Fruit fly (Drosophila melanogaster) whole organism, embryonic: ENCODE results near the gene dbe.
A peak's percentile ranks its signal among the peaks of the same experiment; 100 is the strongest.

Source experiments
- Adf1 ChIP-seq: fragments of 200-800 bp; sonication (Bioruptor generic); IDR thresholded peaks from 2 replicates; pipeline ENCODE4 v1.3.6; 2022; ENCODE audit warnings: missing biosample characterization, missing genetic modification characterization
- CG11085 ChIP-seq: fragments of 200-800 bp; sonication (Bioruptor generic); IDR thresholded peaks from 2 replicates; pipeline ENCODE4 v1.3.6; 2022; ENCODE audit warnings: missing biosample characterization, missing genetic modification characterization
- CG11504 ChIP-seq: fragments of 200-800 bp; sonication (Bioruptor generic); optimal IDR thresholded peaks from 3 replicates; lab custom pipeline; 2019; ENCODE audit warnings: missing biosample characterization, mild to moderate bottlenecking, missing genetic modification characterization, moderate library complexity
- CG11695 ChIP-seq: fragments of 200-800 bp; sonication (Bioruptor generic); IDR thresholded peaks from 3 replicates; pipeline ENCODE4 v1.3.6; 2022; ENCODE audit warnings: missing biosample characterization, missing genetic modification characterization
- CG11696 ChIP-seq: fragments of 200-800 bp; sonication (Bioruptor generic); IDR thresholded peaks from 2 replicates; pipeline ENCODE4 v1.3.6; 2022; ENCODE audit warnings: missing biosample characterization, missing genetic modification characterization
- CG12744 ChIP-seq: fragments of 200-800 bp; sonication (Bioruptor generic); optimal IDR thresholded peaks from 2 replicates; lab custom pipeline; 2016; ENCODE audit warnings: missing biosample characterization, missing genetic modification characterization
- CG13624 ChIP-seq: fragments of 200-800 bp; sonication (Bioruptor generic); optimal IDR thresholded peaks from 2 replicates; lab custom pipeline; 2016; ENCODE audit warnings: missing biosample characterization, missing genetic modification characterization
- CG15696 ChIP-seq: fragments of 200-800 bp; sonication (Bioruptor generic); optimal IDR thresholded peaks from 2 replicates; lab custom pipeline; 2019; ENCODE audit warnings: missing biosample characterization, mild to moderate bottlenecking, missing genetic modification characterization, moderate library complexity
- CG17361 ChIP-seq: fragments of 200-800 bp; sonication (Bioruptor generic); IDR thresholded peaks from 3 replicates; pipeline ENCODE4 v1.3.6; 2022; ENCODE audit warnings: missing biosample characterization, missing genetic modification characterization
- CG17612 ChIP-seq: fragments of 200-800 bp; sonication (Bioruptor generic); IDR thresholded peaks from 2 replicates; pipeline ENCODE4 v1.3.6; 2022; ENCODE audit warnings: missing biosample characterization, missing genetic modification characterization
- CG17912 ChIP-seq: fragments of 200-800 bp; sonication (Bioruptor generic); optimal IDR thresholded peaks from 2 replicates; lab custom pipeline; 2018; ENCODE audit warnings: missing biosample characterization, mild to moderate bottlenecking, missing genetic modification characterization
- CG2116 ChIP-seq: fragments of 200-800 bp; sonication (Bioruptor generic); optimal IDR thresholded peaks from 3 replicates; lab custom pipeline; 2018; ENCODE audit warnings: missing biosample characterization, mild to moderate bottlenecking, missing genetic modification characterization
- CG2712 ChIP-seq: fragments of 200-800 bp; optimal IDR thresholded peaks from 3 replicates; lab custom pipeline; 2019; ENCODE audit warnings: missing biosample characterization, mild to moderate bottlenecking, missing genetic modification characterization, moderate library complexity
- CG31224 ChIP-seq: fragments of 200-800 bp; sonication (Bioruptor generic); IDR thresholded peaks from 2 replicates; pipeline ENCODE4 v1.3.6; 2022; ENCODE audit warnings: missing biosample characterization, missing genetic modification characterization
- CG4820 ChIP-seq: fragments of 200-800 bp; sonication (Bioruptor generic); optimal IDR thresholded peaks from 3 replicates; lab custom pipeline; 2016; ENCODE audit warnings: missing biosample characterization, missing genetic modification characterization
- CG7556 ChIP-seq: fragments of 200-800 bp; sonication (Bioruptor generic); optimal IDR thresholded peaks from 2 replicates; lab custom pipeline; 2017; ENCODE audit warnings: missing biosample characterization, mild to moderate bottlenecking, missing genetic modification characterization
- CG7786 ChIP-seq: fragments of 200-800 bp; sonication (Bioruptor generic); optimal IDR thresholded peaks from 2 replicates; lab custom pipeline; 2016; ENCODE audit warnings: missing biosample characterization, missing genetic modification characterization
- CHES-1-like ChIP-seq: fragments of 200-800 bp; sonication (Bioruptor generic); optimal IDR thresholded peaks from 2 replicates; lab custom pipeline; 2016; ENCODE audit warnings: missing biosample characterization, missing genetic modification characterization
- Dad ChIP-seq: fragments of 200-800 bp; sonication (Bioruptor generic); optimal IDR thresholded peaks from 3 replicates; lab custom pipeline; 2016; ENCODE audit warnings: missing biosample characterization, missing genetic modification characterization
- Dbx ChIP-seq: fragments of 200-800 bp; sonication (Bioruptor generic); IDR thresholded peaks from 3 replicates; pipeline ENCODE4 v1.3.6; 2022; ENCODE audit warnings: missing biosample characterization, missing genetic modification characterization
- E2f2 ChIP-seq: fragments of 200-800 bp; sonication (Bioruptor generic); IDR thresholded peaks from 2 replicates; pipeline ENCODE4 v1.3.6; 2022; ENCODE audit warnings: missing biosample characterization, missing genetic modification characterization
- Eip74EF ChIP-seq, 2 experiments: fragments of 200-800 bp in 1 of 2; fragments of >200 bp in 1 of 2; sonication (Bioruptor generic) in 1 of 2; optimal IDR thresholded peaks; 2 replicates each; lab custom pipeline; 2017 to 2019; ENCODE audit warnings: missing biosample characterization in 2 of 2, missing genetic modification characterization in 2 of 2, mild to moderate bottlenecking in 1 of 2, moderate library complexity in 1 of 2
- Hey ChIP-seq: fragments of 200-800 bp; sonication (Bioruptor generic); optimal IDR thresholded peaks from 3 replicates; lab custom pipeline; 2018; ENCODE audit warnings: missing biosample characterization, mild to moderate bottlenecking, missing genetic modification characterization
- HmgD ChIP-seq: fragments of 200-800 bp; sonication (Bioruptor generic); optimal IDR thresholded peaks from 3 replicates; lab custom pipeline; 2016; ENCODE audit warnings: missing biosample characterization, missing genetic modification characterization
- Kr ChIP-seq: fragments of 200-800 bp; sonication (Bioruptor generic); optimal IDR thresholded peaks from 2 replicates; lab custom pipeline; 2017; ENCODE audit warnings: missing biosample characterization, mild to moderate bottlenecking, missing genetic modification characterization
- Lhr ChIP-seq: fragments of 200-800 bp; sonication (Bioruptor generic); optimal IDR thresholded peaks from 3 replicates; lab custom pipeline; 2017; ENCODE audit warnings: mild to moderate bottlenecking, missing biosample characterization, missing genetic modification reagents, missing genetic modification characterization
- MBD-R2 ChIP-seq: fragments of 200-800 bp; sonication (Bioruptor generic); IDR thresholded peaks from 2 replicates; pipeline ENCODE4 v1.3.6; 2022; ENCODE audit warnings: missing biosample characterization, missing genetic modification characterization
- Mes4 ChIP-seq: fragments of 200-800 bp; sonication (Bioruptor generic); optimal IDR thresholded peaks from 2 replicates; lab custom pipeline; 2016; ENCODE audit warnings: missing biosample characterization, missing genetic modification characterization
- Sry-β ChIP-seq: fragments of 200-800 bp; sonication (Bioruptor generic); optimal IDR thresholded peaks from 2 replicates; lab custom pipeline; 2018; ENCODE audit warnings: missing biosample characterization, mild to moderate bottlenecking, missing genetic modification characterization, moderate library complexity
- amos ChIP-seq: fragments of 200-800 bp; sonication (Bioruptor generic); IDR thresholded peaks from 2 replicates; pipeline ENCODE4 v1.3.6; 2022; ENCODE audit warnings: missing biosample characterization, missing genetic modification characterization; ENCODE audit not compliant: partially characterized antibody
- bigmax ChIP-seq: fragments of 200-800 bp; sonication (Bioruptor generic); optimal IDR thresholded peaks from 2 replicates; lab custom pipeline; 2018; ENCODE audit warnings: missing biosample characterization, mild to moderate bottlenecking, missing genetic modification characterization
- cad ChIP-seq: fragments of >200 bp; optimal IDR thresholded peaks from 2 replicates; lab custom pipeline; 2017; ENCODE audit warnings: missing biosample characterization, missing genetic modification characterization
- caup ChIP-seq: fragments of 200-800 bp; sonication (Bioruptor generic); optimal IDR thresholded peaks from 3 replicates; lab custom pipeline; 2017; ENCODE audit warnings: missing biosample characterization, mild to moderate bottlenecking, missing genetic modification characterization, moderate library complexity; ENCODE audit not compliant: severe bottlenecking
- croc ChIP-seq: fragments of 200-800 bp; sonication (Bioruptor generic); conservative IDR thresholded peaks from 3 replicates; pipeline ENCODE4 v1.3.6; 2022; ENCODE audit warnings: missing biosample characterization, missing genetic modification characterization
- danr ChIP-seq: fragments of 200-800 bp; sonication (Bioruptor generic); IDR thresholded peaks from 2 replicates; pipeline ENCODE4 v1.3.6; 2022; ENCODE audit warnings: missing biosample characterization, missing genetic modification characterization
- emc ChIP-seq: fragments of 200-800 bp; sonication (Bioruptor generic); optimal IDR thresholded peaks from 2 replicates; lab custom pipeline; 2016; ENCODE audit warnings: missing biosample characterization, missing genetic modification characterization
- eve ChIP-seq, 2 experiments: fragments of >200 bp; optimal IDR thresholded peaks; 2 replicates each; lab custom pipeline; 2017; ENCODE audit warnings: missing biosample characterization in 2 of 2, missing genetic modification characterization in 2 of 2
- ewg ChIP-seq: fragments of 200-800 bp; sonication (Bioruptor generic); optimal IDR thresholded peaks from 3 replicates; lab custom pipeline; 2017; ENCODE audit warnings: mild to moderate bottlenecking, missing biosample characterization, missing genetic modification reagents, missing genetic modification characterization
- gcm2 ChIP-seq: fragments of 200-800 bp; sonication (Bioruptor generic); optimal IDR thresholded peaks from 2 replicates; lab custom pipeline; 2016; ENCODE audit warnings: missing biosample characterization, missing genetic modification characterization
- grn ChIP-seq: fragments of 200-800 bp; sonication (Bioruptor generic); optimal IDR thresholded peaks from 3 replicates; lab custom pipeline; 2017; ENCODE audit warnings: missing biosample characterization, missing genetic modification characterization
- jigr1 ChIP-seq: fragments of 200-800 bp; sonication (Bioruptor generic); IDR thresholded peaks from 3 replicates; pipeline ENCODE4 v1.3.6; 2022; ENCODE audit warnings: missing biosample characterization, missing genetic modification characterization
- knrl ChIP-seq: fragments of 200-800 bp; sonication (Bioruptor generic); IDR thresholded peaks from 3 replicates; pipeline ENCODE4 v1.3.6; 2022; ENCODE audit warnings: missing biosample characterization, missing genetic modification characterization; ENCODE audit not compliant: partially characterized antibody
- lilli ChIP-seq: fragments of 200-800 bp; sonication (Bioruptor generic); optimal IDR thresholded peaks from 3 replicates; lab custom pipeline; 2016; ENCODE audit warnings: missing biosample characterization, missing genetic modification characterization
- luna ChIP-seq: fragments of 200-800 bp; sonication (Bioruptor generic); optimal IDR thresholded peaks from 2 replicates; lab custom pipeline; 2016; ENCODE audit warnings: missing biosample characterization, missing genetic modification characterization
- otp ChIP-seq: fragments of 200-800 bp; sonication (Bioruptor generic); IDR thresholded peaks from 3 replicates; pipeline ENCODE4, ENCODE4 v1.3.6; 2022; ENCODE audit warnings: missing biosample characterization, missing genetic modification characterization
- sc ChIP-seq, 3 experiments: fragments of >200 bp in 2 of 3; fragments of 200-800 bp in 1 of 3; sonication (Bioruptor generic) in 1 of 3; optimal IDR thresholded peaks; 2 replicates in 2 of 3; 3 replicates in 1 of 3; lab custom pipeline; 2017; ENCODE audit warnings: mild to moderate bottlenecking in 1 of 3, missing biosample characterization in 1 of 3, missing genetic modification characterization in 1 of 3, missing genetic modification reagents in 1 of 3
- sima ChIP-seq: fragments of 200-800 bp; sonication (Bioruptor generic); optimal IDR thresholded peaks from 2 replicates; lab custom pipeline; 2016; ENCODE audit warnings: missing biosample characterization, missing genetic modification characterization
- ssp ChIP-seq: fragments of 200-800 bp; sonication (Bioruptor generic); IDR thresholded peaks from 2 replicates; pipeline ENCODE4 v1.3.6; 2022; ENCODE audit warnings: missing biosample characterization, missing genetic modification characterization
- tap ChIP-seq: fragments of 200-800 bp; optimal IDR thresholded peaks from 3 replicates; lab custom pipeline; 2019; ENCODE audit warnings: missing biosample characterization, mild to moderate bottlenecking, missing genetic modification characterization, moderate library complexity
- zen2 ChIP-seq: fragments of 200-800 bp; sonication (Bioruptor generic); IDR thresholded peaks from 3 replicates; pipeline ENCODE4 v1.3.6; 2022; ENCODE audit warnings: missing biosample characterization, missing genetic modification characterization; ENCODE audit not compliant: partially characterized antibody
- zf30C ChIP-seq: fragments of 200-800 bp; sonication (Bioruptor generic); optimal IDR thresholded peaks from 3 replicates; lab custom pipeline; 2018; ENCODE audit warnings: missing biosample characterization, mild to moderate bottlenecking, missing genetic modification characterization

dbe gene

DNA sequence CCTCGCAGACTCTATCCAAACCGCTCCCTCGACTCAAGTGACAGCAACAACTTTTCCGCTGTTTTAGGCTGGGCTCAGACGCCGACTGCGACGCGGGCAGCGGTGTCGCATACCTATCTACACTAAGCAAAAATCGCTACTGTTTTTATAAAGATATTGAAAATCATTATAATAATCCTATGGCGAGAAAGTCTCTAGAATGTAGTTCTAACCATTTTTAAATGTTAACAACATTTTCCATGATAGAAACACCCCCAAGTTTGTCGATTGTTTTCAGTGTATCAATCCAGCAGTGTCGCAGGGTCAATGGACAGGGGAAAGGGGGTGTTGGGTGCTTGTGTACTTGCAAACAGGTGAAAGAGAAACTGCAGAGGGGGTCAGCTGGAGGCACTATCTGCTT lies 3.8 kb downstream of the dbe start (continued):
- peak; percentile 88 for TF ChIP-seq croc (GFP tag; lab: Robert Waterston, UW)
- peak; percentile 90 for TF ChIP-seq ssp (GFP tag; lab: Robert Waterston, UW)
- peak; percentile 66 for TF ChIP-seq HmgD (GFP tag; lab: Kevin White, UChicago)
- TF ChIP-seq Mes4 (GFP tag; lab: Kevin White, UChicago) = peak; percentile 92
- peak; percentile 94 for TF ChIP-seq CG7786 (GFP tag; lab: Kevin White, UChicago)
- TF ChIP-seq sc (optimal IDR thresholded peaks at IDR 0.05; lab: Kevin White, UChicago) = no peak
- TF ChIP-seq sc (GFP tag; optimal IDR thresholded peaks at IDR 0.05; lab: Kevin White, UChicago) = peak; percentile 90
- TF ChIP-seq caup (GFP tag; lab: Kevin White, UChicago) = peak; percentile 95
- TF ChIP-seq CG12744 (GFP tag; lab: Kevin White, UChicago) = peak; percentile 93
- no peak for TF ChIP-seq zen2 (GFP tag; lab: Robert Waterston, UW)
- TF ChIP-seq CG11085 = peak; percentile 89
- peak in 1 of 2 experiments; percentile 94 for TF ChIP-seq Eip74EF (GFP tag; optimal IDR thresholded peaks at IDR 0.05; lab: Kevin White, UChicago)
- TF ChIP-seq eve (GFP tag; optimal IDR thresholded peaks at IDR 0.05; lab: Kevin White, UChicago) = peak in 1 of 2 experiments; percentile 85
- TF ChIP-seq jigr1 (GFP tag; lab: Robert Waterston, UW) = peak; percentile 89
- peak; percentile 69 for TF ChIP-seq bigmax
- TF ChIP-seq CG11695 = peak; percentile 94
- peak; percentile 97 for TF ChIP-seq tap (tag; lab: Kevin White, UChicago)
- TF ChIP-seq CG13624 (GFP tag; lab: Kevin White, UChicago) = peak; percentile 94
- TF ChIP-seq knrl (GFP tag; lab: Robert Waterston, UW) = no peak
- peak; percentile 92 for TF ChIP-seq CHES-1-like
- TF ChIP-seq zf30C (GFP tag; lab: Kevin White, UChicago) = peak; percentile 83
- TF ChIP-seq gcm2 = peak; percentile 95
- TF ChIP-seq luna (GFP tag; lab: Kevin White, UChicago) = peak; percentile 83
- TF ChIP-seq Hey (tag; lab: Kevin White, UChicago) = peak; percentile 78
- TF ChIP-seq cad = no peak
- peak; percentile 97 for TF ChIP-seq Dbx (GFP tag; lab: Robert Waterston, UW)
- TF ChIP-seq CG11504 (tag; lab: Kevin White, UChicago) = peak; percentile 96
- peak; percentile 86 for TF ChIP-seq grn (GFP tag; lab: Kevin White, UChicago)
- peak; percentile 91 for TF ChIP-seq MBD-R2
- TF ChIP-seq CG31224 (GFP tag; lab: Robert Waterston, UW) = peak; percentile 90
- TF ChIP-seq danr (GFP tag; lab: Robert Waterston, UW) = peak; percentile 93
- peak; percentile 97 for TF ChIP-seq CG2712 (tag; lab: Kevin White, UChicago)
- peak; percentile 88 for TF ChIP-seq sima (GFP tag; lab: Kevin White, UChicago)
- peak; percentile 74 for TF ChIP-seq CG2116 (GFP tag; lab: Kevin White, UChicago)
- peak; percentile 43 for TF ChIP-seq Kr (GFP tag; lab: Kevin White, UChicago)
- TF ChIP-seq Adf1 (GFP tag; lab: Robert Waterston, UW) = peak; percentile 93
- TF ChIP-seq E2f2 (GFP tag; lab: Robert Waterston, UW) = peak; percentile 75
- peak; percentile 98 for TF ChIP-seq otp
- peak; percentile 92 for TF ChIP-seq CG17912 (GFP tag; lab: Kevin White, UChicago)
- peak; percentile 91 for TF ChIP-seq CG17612 (GFP tag; lab: Robert Waterston, UW)
- TF ChIP-seq Sry-β = peak; percentile 52
- peak; percentile 96 for TF ChIP-seq CG7556 (GFP tag; lab: Kevin White, UChicago)
- peak; percentile 94 for TF ChIP-seq Dad (GFP tag; lab: Kevin White, UChicago)
- TF ChIP-seq CG11696 (GFP tag; lab: Robert Waterston, UW) = peak; percentile 80
- TF ChIP-seq emc = peak; percentile 86
- TF ChIP-seq CG4820 = peak; percentile 96
- peak; percentile 91 for TF ChIP-seq ewg (GFP tag; lab: Kevin White, UChicago)
- peak; percentile 85 for TF ChIP-seq Lhr (GFP tag; lab: Kevin White, UChicago)
- peak; percentile 98 for TF ChIP-seq lilli (GFP tag; lab: Kevin White, UChicago)
- TF ChIP-seq amos = no peak
- TF ChIP-seq CG17361 (GFP tag; lab: Robert Waterston, UW) = peak; percentile 96
- TF ChIP-seq CG15696 (tag; lab: Kevin White, UChicago) = peak; percentile 91
